Worm (Caenorhabditis elegans): ENCODE results near the gene ced-10.

ced-10 gene

ce11 chrIV:3515412-3516046 is 6.2 kb upstream of the ced-10 start (continued):
- TF ChIP-seq nhr-47 (tag; optimal IDR thresholded peaks at IDR 0.05) (peak; percentile 55), hpl-2 (GFP tag; optimal IDR thresholded peaks at IDR 0.05) (no peak), nhr-76 (tag; optimal IDR thresholded peaks at IDR 0.05) (no peak), unc-130 (tag; optimal IDR thresholded peaks at IDR 0.05) (no peak), pqm-1 (tag; optimal IDR thresholded peaks at IDR 0.05) (no peak), mep-1 (tag; optimal IDR thresholded peaks at IDR 0.05) (peak; percentile 25), ztf-4 (tag; optimal IDR thresholded peaks at IDR 0.05) (no peak), sptf-1 (tag; optimal IDR thresholded peaks at IDR 0.05) (no peak), tlp-1 (tag; optimal IDR thresholded peaks at IDR 0.05) (no peak), efl-1 (optimal IDR thresholded peaks at IDR 0.05) (peak; percentile 61 to 71), efl-1 (GFP tag; optimal IDR thresholded peaks at IDR 0.05 in 1 of 2) (peak; percentile 49 to 96), nhr-84 (tag; optimal IDR thresholded peaks at IDR 0.05) (no peak), lin-39 (tag; optimal IDR thresholded peaks at IDR 0.05) (no peak), elt-3 (tag; optimal IDR thresholded peaks at IDR 0.05) (no peak), C16A3.4 (tag; optimal IDR thresholded peaks at IDR 0.05) (peak; percentile 24), fkh-10 (GFP tag; optimal IDR thresholded peaks at IDR 0.05) (no peak), grh-1 (GFP tag; IDR thresholded peaks at IDR 0.05) (no peak), rnt-1 (tag; optimal IDR thresholded peaks at IDR 0.05) (no peak), lin-15B (tag; optimal IDR thresholded peaks at IDR 0.05) (no peak), efl-3 (GFP tag; optimal IDR thresholded peaks at IDR 0.05) (no peak), pax-3 (tag; optimal IDR thresholded peaks at IDR 0.05) (no peak), tbx-2 (tag; optimal IDR thresholded peaks at IDR 0.05) (peak; percentile 38), snu-23 (GFP tag; optimal IDR thresholded peaks at IDR 0.05) (peak; percentile 72), unc-62 (GFP tag; optimal IDR thresholded peaks at IDR 0.05) (no peak), F16B12.6 (tag; optimal IDR thresholded peaks at IDR 0.05) (no peak), irx-1 (tag; optimal IDR thresholded peaks at IDR 0.05) (no peak), sup-37 (GFP tag; optimal IDR thresholded peaks at IDR 0.05) (no peak), unc-86 (tag; optimal IDR thresholded peaks at IDR 0.05) (peak; percentile 25), fkh-4 (tag; optimal IDR thresholded peaks at IDR 0.05; ENCODE audit: borderline replicate concordance) (no peak), ceh-8 (GFP tag; optimal IDR thresholded peaks at IDR 0.05) (no peak), nhr-71 (tag; optimal IDR thresholded peaks at IDR 0.05) (peak; percentile 66), nhr-77 (tag; optimal IDR thresholded peaks at IDR 0.05) (peak; percentile 35), C04F5.9 (tag; optimal IDR thresholded peaks at IDR 0.05) (no peak), dsc-1 (tag; optimal IDR thresholded peaks at IDR 0.05) (peak; percentile 40), ces-1 (GFP tag; optimal IDR thresholded peaks at IDR 0.05) (no peak), isw-1 (GFP tag; IDR thresholded peaks at IDR 0.05) (peak; percentile 18), swsn-7 (tag; optimal IDR thresholded peaks at IDR 0.05) (peak; percentile 63), pag-3 (tag; optimal IDR thresholded peaks at IDR 0.05; ENCODE audit: borderline replicate concordance, insufficient read depth) (no peak), ceh-88 (GFP tag; IDR thresholded peaks at IDR 0.05) (no peak), lsy-2 (tag; optimal IDR thresholded peaks at IDR 0.05) (peak; percentile 34 to 70), ceh-82 (tag; optimal IDR thresholded peaks at IDR 0.05) (peak; percentile 58 to 83 (median 59)), egl-13 (tag; optimal IDR thresholded peaks at IDR 0.05) (no peak), elt-2 (tag; optimal IDR thresholded peaks at IDR 0.05) (no peak), vab-15 (tag; optimal IDR thresholded peaks at IDR 0.05) (no peak), mab-9 (GFP tag; IDR thresholded peaks at IDR 0.05) (no peak), ama-1 (optimal IDR thresholded peaks at IDR 0.05) (no peak)
